Worm (Caenorhabditis elegans): ENCODE measurements around the gene col-72.

- TF ChIP-seq nhr-25 (tag; optimal IDR thresholded peaks at IDR 0.05) (no peak), elt-1 (tag; optimal IDR thresholded peaks at IDR 0.05) (no peak), elt-2 (tag; optimal IDR thresholded peaks at IDR 0.05) (no peak), pqm-1 (tag; optimal IDR thresholded peaks at IDR 0.05) (no peak), aly-2 (tag; optimal IDR thresholded peaks at IDR 0.05) (no peak), ceh-9 (tag; optimal IDR thresholded peaks at IDR 0.05) (no peak), lsy-12 (tag; optimal IDR thresholded peaks at IDR 0.05) (no peak), lin-15B (tag; optimal IDR thresholded peaks at IDR 0.05) (no peak), ceh-82 (tag; optimal IDR thresholded peaks at IDR 0.05) (no peak)
These were observed 9.4 kb downstream of the col-72 start, which contains the start of gene srz-5 for ce11 chrII:3514631-3515030.

Measured in whole organism, L3 larva.